Fruit fly (Drosophila melanogaster): Measurements from ENCODE around the gene jet.

DNA sequence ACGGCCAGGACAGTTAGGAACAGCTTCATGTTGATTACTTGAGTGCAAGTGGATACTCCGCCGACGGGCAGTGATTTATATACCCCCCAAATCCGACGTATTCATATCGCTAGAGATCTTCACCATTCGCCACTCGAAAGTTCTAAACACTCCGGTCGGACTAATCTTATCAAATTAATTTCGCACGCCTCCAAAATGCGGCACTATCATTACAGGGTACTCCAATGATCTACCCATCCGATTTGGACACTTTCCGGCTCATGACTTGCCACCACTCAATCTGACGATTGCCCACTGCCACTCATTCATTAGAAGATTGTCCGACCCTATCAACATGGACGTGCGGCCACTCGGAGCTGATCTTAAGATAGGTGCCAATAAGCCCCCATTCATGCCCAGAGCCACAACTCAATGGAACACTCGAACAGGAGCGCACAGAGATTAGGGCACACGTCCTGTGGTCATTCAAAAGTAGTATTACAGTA is 3.5 kb upstream of the jet start, which contains the start of gene Jon25Bii:
- TF ChIP-seq pan (optimal IDR thresholded peaks at IDR 0.05) (no peak), psq (optimal IDR thresholded peaks at IDR 0.05) (no peak), Dll (optimal IDR thresholded peaks at IDR 0.05) (no peak), EcR (GFP tag; optimal IDR thresholded peaks at IDR 0.05) (no peak), usp (GFP tag; optimal IDR thresholded peaks at IDR 0.05) (no peak)

Measured in whole organism.